In genomic region chr3L:10647158-10647557, dm6 we compare ENCODE assay signal across 2 fruit fly cellular contexts.
TF ChIP-seq lines count a peak whose summit lies in the region.

No protein-coding gene starts in this region.

- TF ChIP-seq CTCF in whole organism, embryonic (GFP tag; optimal IDR thresholded peaks at IDR 0.05; lab: Kevin White, UChicago): no peak

TF ChIP-seq in whole organism, embryonic, 481 proteins besides CTCF, POLR2A, EP300 and RAD21:
- TF ChIP-seq Mad (GFP tag; optimal IDR thresholded peaks at IDR 0.05; lab: Kevin White, UChicago) (no peak), row (GFP tag; IDR thresholded peaks at IDR 0.05; lab: Robert Waterston, UW) (peak; percentile 8; the same call in 1 of the 3 replicates), sens (GFP tag; lab: Kevin White, UChicago) (peak; percentile 58), CG12299 (tag; optimal IDR thresholded peaks at IDR 0.05; lab: Kevin White, UChicago) (no peak), esg (GFP tag; conservative IDR thresholded peaks at IDR 0.05; lab: Robert Waterston, UW) (0 out of 2 replicates have a peak, but pooled peaks have one; percentile 5)

TF ChIP-seq in whole organism, prepupa, 60 proteins besides CTCF, POLR2A, EP300 and RAD21:
- TF ChIP-seq Eip78C (GFP tag; lab: Kevin White, UChicago) (peak; percentile 27), eg (GFP tag; IDR thresholded peaks at IDR 0.05; lab: Robert Waterston, UW) (0 out of 3 replicates have a peak, but pooled peaks have one; percentile 14), CG15336 (GFP tag; IDR thresholded peaks at IDR 0.05; lab: Robert Waterston, UW) (peak; percentile 54), CG32006 (GFP tag; optimal IDR thresholded peaks at IDR 0.05; lab: Kevin White, UChicago) (peak; percentile 14), CG8119 (GFP tag; IDR thresholded peaks at IDR 0.05; lab: Robert Waterston, UW) (peak; percentile 58; the same call in 2 of the 3 replicates), CG34406 (GFP tag; optimal IDR thresholded peaks at IDR 0.05; lab: Kevin White, UChicago) (no peak)
